Fruit fly (Drosophila melanogaster): ENCODE data around the gene brk.

Gene brk

DNA sequence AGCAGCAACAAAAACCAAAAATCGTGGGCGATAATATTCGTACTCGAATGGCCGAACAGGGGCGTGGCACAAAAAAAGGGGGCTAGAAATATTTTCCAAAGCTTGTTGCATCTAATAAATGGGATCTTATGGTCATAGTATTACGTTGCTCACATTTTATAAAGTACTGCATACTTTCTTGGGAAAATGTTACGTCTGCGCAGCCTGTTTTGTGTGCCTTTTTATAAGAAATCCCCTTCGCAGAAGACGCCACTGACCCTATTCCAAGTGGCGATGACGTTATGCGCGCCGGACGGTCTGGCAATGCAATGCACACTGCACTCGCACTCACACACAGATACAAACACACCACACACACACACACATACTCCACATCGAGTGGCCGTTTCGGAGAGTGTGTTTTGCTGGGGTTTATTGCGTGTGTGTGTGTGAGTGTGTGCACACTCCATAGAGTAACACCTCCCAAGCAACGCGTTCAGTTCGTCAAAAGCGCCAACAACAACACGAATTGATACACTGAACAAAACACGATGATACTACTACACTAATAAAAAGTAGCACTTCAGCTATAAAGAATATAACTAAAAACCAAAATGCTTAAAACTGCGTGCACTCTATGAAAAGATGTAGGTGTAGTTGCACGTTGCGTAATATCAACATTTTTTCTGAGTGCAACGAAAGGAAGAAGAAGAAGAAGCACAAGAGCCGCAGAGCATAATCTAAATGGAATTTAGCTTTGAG, 14.4 kb upstream of the brk start (continued):
- no peak for TF ChIP-seq CG9797 (GFP tag; optimal IDR thresholded peaks at IDR 0.05)
- TF ChIP-seq NfI (GFP tag; optimal IDR thresholded peaks at IDR 0.05), result peak; percentile 74
- TF ChIP-seq CG3847 (GFP tag; IDR thresholded peaks at IDR 0.05), result peak; percentile 53
- TF ChIP-seq MBD-R2 (GFP tag; IDR thresholded peaks at IDR 0.05), result no peak
- peak; percentile 86 for TF ChIP-seq CG18262 (tag; optimal IDR thresholded peaks at IDR 0.05)
- TF ChIP-seq scrt (GFP tag; optimal IDR thresholded peaks at IDR 0.05), result peak; percentile 44
- TF ChIP-seq CG11093 (GFP tag; IDR thresholded peaks at IDR 0.05), result peak; percentile 79
- peak; percentile 84 for TF ChIP-seq CG17829 (tag; optimal IDR thresholded peaks at IDR 0.05)
- peak; percentile 57 for TF ChIP-seq emc (GFP tag; optimal IDR thresholded peaks at IDR 0.05)
- 0 out of 3 replicates have a peak, but pooled peaks have one; percentile 19 for TF ChIP-seq mld (GFP tag; IDR thresholded peaks at IDR 0.05; ENCODE audit: partially characterized antibody)
- TF ChIP-seq ci (GFP tag; IDR thresholded peaks at IDR 0.05), result peak; percentile 93
- peak; percentile 61 for TF ChIP-seq CG14014 (GFP tag; IDR thresholded peaks at IDR 0.05)
- no peak for TF ChIP-seq sima (GFP tag; optimal IDR thresholded peaks at IDR 0.05)
- TF ChIP-seq D19A (tag; optimal IDR thresholded peaks at IDR 0.05), result peak; percentile 72
- TF ChIP-seq ranshi (GFP tag; IDR thresholded peaks at IDR 0.05), result peak; percentile 76
- TF ChIP-seq CG12219 (GFP tag; optimal IDR thresholded peaks at IDR 0.05), result peak; percentile 74
- peak; percentile 77 for TF ChIP-seq dan (GFP tag; IDR thresholded peaks at IDR 0.05)
- peak; percentile 87 for TF ChIP-seq croc (GFP tag; conservative IDR thresholded peaks at IDR 0.05)
- peak; percentile 35 for TF ChIP-seq Myb (GFP tag; optimal IDR thresholded peaks at IDR 0.05)
- peak; percentile 73 for TF ChIP-seq CG12942 (GFP tag; optimal IDR thresholded peaks at IDR 0.05)
- TF ChIP-seq Mes4 (GFP tag; optimal IDR thresholded peaks at IDR 0.05), result peak; percentile 73
- TF ChIP-seq toy (GFP tag; IDR thresholded peaks at IDR 0.05), result 0 out of 2 replicates have a peak, but pooled peaks have one; percentile 16
- no peak for TF ChIP-seq bbx (GFP tag; IDR thresholded peaks at IDR 0.05; ENCODE audit: partially characterized antibody)
- peak; percentile 64 for TF ChIP-seq HHEX (GFP tag; optimal IDR thresholded peaks at IDR 0.05)
- TF ChIP-seq CG2678 (tag; optimal IDR thresholded peaks at IDR 0.05), result peak; percentile 81
- peak; percentile 11 for TF ChIP-seq D19B (GFP tag; optimal IDR thresholded peaks at IDR 0.05)
- no peak for TF ChIP-seq Dp (GFP tag; optimal IDR thresholded peaks at IDR 0.05)
- TF ChIP-seq slbo (GFP tag; IDR thresholded peaks at IDR 0.05), result peak; percentile 49

dm6 chrX:7293874-7294559, 13.7 kb upstream of the brk start:
- peak; percentile 67 for TF ChIP-seq CG10959 (GFP tag; IDR thresholded peaks at IDR 0.05)
- peak; percentile 71 for TF ChIP-seq Hr3 (GFP tag; optimal IDR thresholded peaks at IDR 0.05)
- no peak for TF ChIP-seq CG3995 (GFP tag; optimal IDR thresholded peaks at IDR 0.05)
- peak; percentile 89 for TF ChIP-seq crol (GFP tag; IDR thresholded peaks at IDR 0.05)
- no peak for TF ChIP-seq CG13287 (GFP tag; IDR thresholded peaks at IDR 0.05; ENCODE audit: partially characterized antibody)
- TF ChIP-seq Dll (GFP tag; IDR thresholded peaks at IDR 0.05; ENCODE audit: partially characterized antibody), result no peak
- TF ChIP-seq Doc2 (GFP tag; IDR thresholded peaks at IDR 0.05), result 0 out of 2 replicates have a peak, but pooled peaks have one; percentile 34
- peak; percentile 78 for TF ChIP-seq CrebB (tag; optimal IDR thresholded peaks at IDR 0.05)
- peak; percentile 87 for TF ChIP-seq CG6689 (GFP tag; IDR thresholded peaks at IDR 0.05)
- TF ChIP-seq CG10209 (GFP tag; optimal IDR thresholded peaks at IDR 0.05), result peak; percentile 89
- peak; percentile 7 for TF ChIP-seq CG12769 (tag; optimal IDR thresholded peaks at IDR 0.05)
- peak; percentile 40; the same call in 1 of the 2 replicates for TF ChIP-seq danr (GFP tag; IDR thresholded peaks at IDR 0.05)
- peak; percentile 95 for TF ChIP-seq Oli (tag; optimal IDR thresholded peaks at IDR 0.05)
- TF ChIP-seq CG4404 (GFP tag; IDR thresholded peaks at IDR 0.05), result peak; percentile 71
- peak; percentile 49 for TF ChIP-seq CG12942 (GFP tag; optimal IDR thresholded peaks at IDR 0.05)
- TF ChIP-seq ind (GFP tag; optimal IDR thresholded peaks at IDR 0.05), result peak; percentile 58
- peak; percentile 7 for TF ChIP-seq Bdp1 (GFP tag; optimal IDR thresholded peaks at IDR 0.05)
- TF ChIP-seq ab (GFP tag; optimal IDR thresholded peaks at IDR 0.05), result no peak
- TF ChIP-seq br (optimal IDR thresholded peaks at IDR 0.05), result no peak
- peak; percentile 45 for TF ChIP-seq CG3838 (GFP tag; optimal IDR thresholded peaks at IDR 0.05)
- no peak for TF ChIP-seq CG17612 (GFP tag; IDR thresholded peaks at IDR 0.05)
- TF ChIP-seq lab (GFP tag; optimal IDR thresholded peaks at IDR 0.05), result peak; percentile 87
- peak; percentile 40 for TF ChIP-seq Usf (GFP tag; optimal IDR thresholded peaks at IDR 0.05)
